Fruit fly (Drosophila melanogaster): ENCODE data around the gene CG7166.

DNA sequence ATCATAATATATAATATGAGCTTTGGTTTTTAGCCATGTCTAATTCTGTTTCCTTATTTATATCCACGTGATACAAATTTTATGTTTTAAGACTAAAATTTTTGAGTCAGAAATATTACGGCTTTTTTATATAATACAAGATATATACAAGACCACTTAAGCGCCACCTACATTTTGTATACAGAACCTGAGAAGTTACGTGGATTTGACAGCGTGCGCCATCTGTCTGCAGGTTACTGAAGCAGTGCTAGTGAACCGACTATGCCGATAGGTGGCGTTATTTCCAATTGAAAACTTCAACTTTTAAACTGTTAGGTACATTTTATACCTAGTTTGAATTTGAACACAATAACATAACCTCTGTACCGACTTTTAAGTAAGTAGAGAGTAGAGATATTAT is 27.3 kb upstream of the CG7166 start:
- no peak for TF ChIP-seq insv (optimal IDR thresholded peaks at IDR 0.05)
- no peak for TF ChIP-seq Myc (optimal IDR thresholded peaks at IDR 0.05)
- no peak for TF ChIP-seq h (optimal IDR thresholded peaks at IDR 0.05)

All from Kc167 (cell line).